Fruit fly (Drosophila melanogaster) whole organism, embryonic: Measurements from ENCODE around the gene Hr4.

Experiments
- Atf6 ChIP-seq: fragments of 200-800 bp; sonication (Bioruptor generic); IDR thresholded peaks from 2 replicates; pipeline ENCODE4 v1.3.6; 2022; ENCODE audit warnings: missing biosample characterization, missing genetic modification characterization
- CG10274 ChIP-seq: fragments of 200-800 bp; sonication (Bioruptor generic); optimal IDR thresholded peaks from 3 replicates; lab custom pipeline; 2017; ENCODE audit warnings: missing biosample characterization, mild to moderate bottlenecking, missing genetic modification characterization
- CG12104 ChIP-seq: fragments of 200-800 bp; sonication (Bioruptor generic); optimal IDR thresholded peaks from 3 replicates; lab custom pipeline; 2016; ENCODE audit warnings: missing biosample characterization, missing genetic modification characterization
- CG1233 ChIP-seq: fragments of 200-800 bp; sonication (Bioruptor generic); optimal IDR thresholded peaks from 4 replicates; lab custom pipeline; 2018; ENCODE audit warnings: missing biosample characterization, mild to moderate bottlenecking, missing genetic modification characterization
- CG14014 ChIP-seq: fragments of 200-800 bp; sonication (Bioruptor generic); IDR thresholded peaks from 2 replicates; pipeline ENCODE4 v1.3.6; 2022; ENCODE audit warnings: missing biosample characterization, missing genetic modification characterization
- CG15479 ChIP-seq: fragments of 200-800 bp; sonication (Bioruptor generic); optimal IDR thresholded peaks from 3 replicates; lab custom pipeline; 2019; ENCODE audit warnings: missing biosample characterization, mild to moderate bottlenecking, missing genetic modification characterization, moderate library complexity
- CG17328 ChIP-seq: fragments of 200-800 bp; sonication (Bioruptor generic); IDR thresholded peaks from 2 replicates; pipeline ENCODE4 v1.3.6; 2022; ENCODE audit warnings: missing biosample characterization, missing genetic modification characterization
- CG18011 ChIP-seq: fragments of 200-800 bp; sonication (Bioruptor generic); optimal IDR thresholded peaks from 2 replicates; lab custom pipeline; 2017; ENCODE audit warnings: missing biosample characterization, missing genetic modification characterization, mild to moderate bottlenecking, moderate library complexity, missing genotype
- CG2116 ChIP-seq: fragments of 200-800 bp; sonication (Bioruptor generic); optimal IDR thresholded peaks from 3 replicates; lab custom pipeline; 2018; ENCODE audit warnings: missing biosample characterization, mild to moderate bottlenecking, missing genetic modification characterization
- CG30020 ChIP-seq: fragments of 200-800 bp; optimal IDR thresholded peaks from 2 replicates; lab custom pipeline; 2019; ENCODE audit warnings: missing biosample characterization, mild to moderate bottlenecking, missing genetic modification characterization, moderate library complexity
- CG3407 ChIP-seq: fragments of 200-800 bp; sonication (Bioruptor generic); optimal IDR thresholded peaks from 2 replicates; lab custom pipeline; 2018; ENCODE audit warnings: missing biosample characterization, mild to moderate bottlenecking, missing genetic modification characterization
- CG3995 ChIP-seq: fragments of 200-800 bp; sonication (Bioruptor generic); optimal IDR thresholded peaks from 3 replicates; lab custom pipeline; 2016; ENCODE audit warnings: missing biosample characterization, missing genetic modification characterization
- CG43689 ChIP-seq: fragments of 200-800 bp; sonication (Bioruptor generic); IDR thresholded peaks from 2 replicates; pipeline ENCODE4 v1.3.6; 2022; ENCODE audit warnings: missing biosample characterization, missing genetic modification characterization
- CG4404 ChIP-seq: fragments of 200-800 bp; sonication (Bioruptor generic); IDR thresholded peaks from 2 replicates; pipeline ENCODE4 v1.3.6; 2022; ENCODE audit warnings: missing biosample characterization, missing genetic modification characterization
- CG4730 ChIP-seq: fragments of 200-800 bp; sonication (Bioruptor generic); IDR thresholded peaks from 2 replicates; pipeline ENCODE4 v1.3.6; 2022; ENCODE audit warnings: missing biosample characterization, missing genetic modification characterization
- CG7271 ChIP-seq: fragments of 200-800 bp; sonication (Bioruptor generic); optimal IDR thresholded peaks from 2 replicates; lab custom pipeline; 2018; ENCODE audit warnings: missing biosample characterization, mild to moderate bottlenecking, missing genetic modification characterization, moderate library complexity
- CG7357 ChIP-seq: fragments of 200-800 bp; sonication (Bioruptor generic); IDR thresholded peaks from 3 replicates; pipeline ENCODE4 v1.3.6; 2022; ENCODE audit warnings: missing biosample characterization, missing genetic modification characterization
- CG8089 ChIP-seq: fragments of 200-800 bp; sonication (Bioruptor generic); optimal IDR thresholded peaks from 3 replicates; lab custom pipeline; 2016; ENCODE audit warnings: missing biosample characterization, missing genetic modification characterization
- CG8281 ChIP-seq: fragments of 200-800 bp; sonication (Bioruptor generic); optimal IDR thresholded peaks from 2 replicates; lab custom pipeline; 2018; ENCODE audit warnings: missing biosample characterization, mild to moderate bottlenecking, missing genetic modification characterization, moderate library complexity
- CG8359 ChIP-seq: fragments of 200-800 bp; sonication (Bioruptor generic); optimal IDR thresholded peaks from 2 replicates; lab custom pipeline; 2017; ENCODE audit warnings: missing biosample characterization, mild to moderate bottlenecking, missing genetic modification characterization, borderline replicate concordance
- CG9215 ChIP-seq: fragments of 200-800 bp; sonication (Bioruptor generic); IDR thresholded peaks from 2 replicates; pipeline ENCODE4 v1.3.6; 2022; ENCODE audit warnings: missing biosample characterization, missing genetic modification characterization
- CG9727 ChIP-seq: fragments of 200-800 bp; sonication (Bioruptor generic); optimal IDR thresholded peaks from 3 replicates; lab custom pipeline; 2017; ENCODE audit warnings: missing biosample characterization, mild to moderate bottlenecking, missing genetic modification characterization
- CG9876 ChIP-seq: fragments of 200-800 bp; sonication (Bioruptor generic); optimal IDR thresholded peaks from 2 replicates; lab custom pipeline; 2016; ENCODE audit warnings: missing biosample characterization, missing genetic modification characterization
- CG9932 ChIP-seq: fragments of 200-800 bp; sonication (Bioruptor generic); IDR thresholded peaks from 2 replicates; pipeline ENCODE4 v1.3.6; 2022; ENCODE audit warnings: missing biosample characterization, missing genetic modification characterization
- D19A ChIP-seq: fragments of 200-800 bp; optimal IDR thresholded peaks from 3 replicates; lab custom pipeline; 2019; ENCODE audit warnings: missing biosample characterization, mild to moderate bottlenecking, missing genetic modification characterization, moderate library complexity
- Dip2 ChIP-seq: fragments of 200-800 bp; sonication (Bioruptor generic); IDR thresholded peaks from 2 replicates; pipeline ENCODE4 v1.3.6; 2022; ENCODE audit warnings: missing biosample characterization, missing genetic modification characterization
- Dip3 ChIP-seq: fragments of 200-800 bp; sonication (Bioruptor generic); optimal IDR thresholded peaks from 3 replicates; lab custom pipeline; 2016; ENCODE audit warnings: missing biosample characterization, missing genetic modification characterization
- Doc2 ChIP-seq: fragments of 200-800 bp; sonication (Bioruptor generic); IDR thresholded peaks from 2 replicates; pipeline ENCODE4 v1.3.6; 2022; ENCODE audit warnings: missing biosample characterization, missing genetic modification characterization
- Elba2 ChIP-seq: fragments of 200-800 bp; sonication (Bioruptor generic); optimal IDR thresholded peaks from 3 replicates; lab custom pipeline; 2016; ENCODE audit warnings: missing biosample characterization, missing genetic modification characterization
- H2.0 ChIP-seq: fragments of 200-800 bp; sonication (Bioruptor generic); IDR thresholded peaks from 2 replicates; pipeline ENCODE4 v1.3.6; 2022; ENCODE audit warnings: missing biosample characterization, missing genetic modification characterization
- Hr39 ChIP-seq: fragments of >200 bp; optimal IDR thresholded peaks from 2 replicates; lab custom pipeline; 2017
- MBD-R2 ChIP-seq: fragments of 200-800 bp; sonication (Bioruptor generic); IDR thresholded peaks from 2 replicates; pipeline ENCODE4 v1.3.6; 2022; ENCODE audit warnings: missing biosample characterization, missing genetic modification characterization
- NC2β ChIP-seq: fragments of 200-800 bp; sonication (Bioruptor generic); optimal IDR thresholded peaks from 2 replicates; lab custom pipeline; 2016; ENCODE audit warnings: missing biosample characterization, missing genetic modification characterization
- NK7.1 ChIP-seq: fragments of 200-800 bp; sonication (Bioruptor generic); optimal IDR thresholded peaks from 3 replicates; lab custom pipeline; 2016; ENCODE audit warnings: missing biosample characterization, missing genetic modification characterization
- crol ChIP-seq: fragments of 200-800 bp; sonication (Bioruptor generic); IDR thresholded peaks from 2 replicates; pipeline ENCODE4 v1.3.6; 2022; ENCODE audit warnings: missing biosample characterization, missing genetic modification characterization
- cwo ChIP-seq: fragments of 200-800 bp; sonication (Bioruptor generic); optimal IDR thresholded peaks from 3 replicates; lab custom pipeline; 2017; ENCODE audit warnings: missing biosample characterization, missing genetic modification characterization, mild to moderate bottlenecking, moderate library complexity, missing genetic modification reagents
- dati ChIP-seq: fragments of 200-800 bp; sonication (Bioruptor generic); IDR thresholded peaks from 2 replicates; pipeline ENCODE4 v1.3.6; 2022; ENCODE audit warnings: missing biosample characterization, missing genetic modification characterization
- ewg ChIP-seq: fragments of 200-800 bp; sonication (Bioruptor generic); optimal IDR thresholded peaks from 3 replicates; lab custom pipeline; 2017; ENCODE audit warnings: mild to moderate bottlenecking, missing biosample characterization, missing genetic modification reagents, missing genetic modification characterization
- gce ChIP-seq: fragments of 200-800 bp; sonication (Bioruptor generic); IDR thresholded peaks from 3 replicates; pipeline ENCODE4 v1.3.6; 2022; ENCODE audit warnings: missing biosample characterization, missing genetic modification characterization
- gcm2 ChIP-seq: fragments of 200-800 bp; sonication (Bioruptor generic); optimal IDR thresholded peaks from 2 replicates; lab custom pipeline; 2016; ENCODE audit warnings: missing biosample characterization, missing genetic modification characterization
- lmd ChIP-seq: fragments of 200-800 bp; sonication (Bioruptor generic); IDR thresholded peaks from 2 replicates; pipeline ENCODE4 v1.3.6; 2022; ENCODE audit warnings: missing biosample characterization, missing genetic modification characterization
- mld ChIP-seq: fragments of 200-800 bp; sonication (Bioruptor generic); IDR thresholded peaks from 3 replicates; pipeline ENCODE4 v1.3.6; 2022; ENCODE audit warnings: missing biosample characterization, missing genetic modification characterization; ENCODE audit not compliant: partially characterized antibody
- oc ChIP-seq: fragments of 200-800 bp; sonication (Bioruptor generic); optimal IDR thresholded peaks from 2 replicates; lab custom pipeline; 2018; ENCODE audit warnings: missing biosample characterization, mild to moderate bottlenecking, missing genetic modification characterization, moderate library complexity
- pita ChIP-seq: fragments of 200-800 bp; sonication (Bioruptor generic); optimal IDR thresholded peaks from 2 replicates; lab custom pipeline; 2017; ENCODE audit warnings: missing biosample characterization, mild to moderate bottlenecking, missing genetic modification characterization
- pnt ChIP-seq: fragments of 200-800 bp; sonication (Bioruptor generic); optimal IDR thresholded peaks from 3 replicates; lab custom pipeline; 2016; ENCODE audit warnings: missing biosample characterization, missing genetic modification characterization
- pros ChIP-seq: fragments of 200-800 bp; sonication (Bioruptor generic); optimal IDR thresholded peaks from 3 replicates; lab custom pipeline; 2019; ENCODE audit warnings: missing biosample characterization, mild to moderate bottlenecking, missing genetic modification characterization, moderate library complexity
- sd ChIP-seq: fragments of 200-800 bp; sonication (Bioruptor generic); optimal IDR thresholded peaks from 3 replicates; lab custom pipeline; 2018; ENCODE audit warnings: missing biosample characterization, mild to moderate bottlenecking, missing genetic modification characterization, moderate library complexity
- sqz ChIP-seq: fragments of 200-800 bp; sonication (Bioruptor generic); optimal IDR thresholded peaks from 3 replicates; lab custom pipeline; 2018; ENCODE audit warnings: missing biosample characterization, mild to moderate bottlenecking, missing genetic modification characterization
- toy ChIP-seq: fragments of 200-800 bp; sonication (Bioruptor generic); IDR thresholded peaks from 2 replicates; pipeline ENCODE4 v1.3.6; 2022; ENCODE audit warnings: missing biosample characterization, missing genetic modification characterization
- vnd ChIP-seq: fragments of 200-800 bp; sonication (Bioruptor generic); IDR thresholded peaks from 3 replicates; pipeline ENCODE4 v1.3.6; 2022; ENCODE audit warnings: missing biosample characterization, missing genetic modification characterization; ENCODE audit not compliant: partially characterized antibody
- wdn ChIP-seq: fragments of 200-800 bp; sonication (Bioruptor generic); IDR thresholded peaks from 2 replicates; pipeline ENCODE4 v1.3.6; 2022; ENCODE audit warnings: missing biosample characterization, missing genetic modification characterization

Gene Hr4

DNA sequence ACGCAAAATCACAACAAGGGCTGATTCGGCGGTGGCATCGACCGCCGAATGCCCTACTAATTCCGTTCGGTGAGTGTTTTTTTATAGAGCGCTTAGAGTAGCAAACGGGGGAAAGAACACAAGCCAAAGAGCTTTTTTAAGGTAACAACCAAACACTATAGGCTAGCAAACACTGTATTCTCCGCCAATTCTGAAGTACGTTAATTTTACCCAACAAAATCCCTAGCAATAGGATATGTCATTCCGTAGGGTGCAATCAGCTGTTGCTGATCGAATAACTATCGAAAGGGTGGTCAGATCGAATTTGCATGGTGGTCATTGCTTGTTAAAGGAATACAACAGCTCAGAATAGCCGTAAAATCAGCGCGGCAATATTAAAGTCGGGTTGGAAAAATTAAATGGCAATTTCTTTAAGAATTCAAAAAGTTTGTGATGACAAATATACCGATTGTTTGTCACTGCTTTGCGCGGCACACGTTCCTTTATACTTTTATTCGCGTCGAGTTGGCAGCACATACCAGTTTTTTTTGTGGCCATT is 33.9 kb upstream of the Hr4 start, which contains the start of gene mip130 (continued):
- TF ChIP-seq CG43689 (no peak), mld (GFP tag; lab: Robert Waterston, UW) (0 out of 3 replicates have a peak, but pooled peaks have one; percentile 46), sd (tag; lab: Kevin White, UChicago) (peak; percentile 40), CG14014 (GFP tag; lab: Robert Waterston, UW) (peak; percentile 69), CG7357 (GFP tag; lab: Robert Waterston, UW) (no peak), H2.0 (no peak), CG4730 (GFP tag; lab: Robert Waterston, UW) (0 out of 2 replicates have a peak, but pooled peaks have one; percentile 10), pros (GFP tag; lab: Kevin White, UChicago) (no peak), CG3407 (no peak), CG30020 (peak; percentile 12), CG8089 (GFP tag; lab: Kevin White, UChicago) (no peak), Dip3 (GFP tag; lab: Kevin White, UChicago) (peak; percentile 66), CG15479 (GFP tag; lab: Kevin White, UChicago) (no peak), CG9876 (no peak), lmd (GFP tag; lab: Robert Waterston, UW) (peak; percentile 45; the same call in 1 of the 2 replicates), ewg (GFP tag; lab: Kevin White, UChicago) (no peak), MBD-R2 (GFP tag; lab: Robert Waterston, UW) (peak; percentile 62), CG9727 (GFP tag; lab: Kevin White, UChicago) (peak; percentile 52), NK7.1 (GFP tag; lab: Kevin White, UChicago) (no peak), NC2β (GFP tag; lab: Kevin White, UChicago) (no peak), CG8359 (no peak), Atf6 (GFP tag; lab: Robert Waterston, UW) (peak; percentile 66), CG4404 (GFP tag; lab: Robert Waterston, UW) (peak; percentile 8; the same call in 1 of the 2 replicates), sqz (GFP tag; lab: Kevin White, UChicago) (peak; percentile 88), CG18011 (no peak), CG7271 (tag; lab: Kevin White, UChicago) (no peak), dati (GFP tag; lab: Robert Waterston, UW) (no peak), CG9215 (0 out of 2 replicates have a peak, but pooled peaks have one; percentile 32), CG8281 (tag; lab: Kevin White, UChicago) (no peak), CG12104 (GFP tag; lab: Kevin White, UChicago) (no peak), Dip2 (no peak), wdn (GFP tag; lab: Robert Waterston, UW) (no peak), Hr39 (lab: Kevin White, UChicago) (no peak), Elba2 (GFP tag; lab: Kevin White, UChicago) (no peak), pita (GFP tag; lab: Kevin White, UChicago) (no peak), pnt (GFP tag; lab: Kevin White, UChicago) (peak; percentile 46), CG2116 (GFP tag; lab: Kevin White, UChicago) (peak; percentile 47), crol (GFP tag; lab: Robert Waterston, UW) (no peak), oc (no peak), Doc2 (GFP tag; lab: Robert Waterston, UW) (no peak), cwo (GFP tag; lab: Kevin White, UChicago) (peak; percentile 28), CG9932 (GFP tag; lab: Robert Waterston, UW) (peak; percentile 72), CG17328 (GFP tag; lab: Robert Waterston, UW) (no peak), gce (GFP tag; lab: Robert Waterston, UW) (no peak), CG10274 (GFP tag; lab: Kevin White, UChicago) (peak; percentile 99), CG3995 (GFP tag; lab: Kevin White, UChicago) (peak; percentile 98), CG1233 (peak; percentile 3), toy (GFP tag; lab: Robert Waterston, UW) (no peak), vnd (GFP tag; lab: Robert Waterston, UW) (peak; percentile 67; the same call in 2 of the 3 replicates), D19A (peak; percentile 91), gcm2 (GFP tag; lab: Kevin White, UChicago) (no peak)
